Worm (Caenorhabditis elegans): ENCODE data around the gene K08D8.3.

DNA sequence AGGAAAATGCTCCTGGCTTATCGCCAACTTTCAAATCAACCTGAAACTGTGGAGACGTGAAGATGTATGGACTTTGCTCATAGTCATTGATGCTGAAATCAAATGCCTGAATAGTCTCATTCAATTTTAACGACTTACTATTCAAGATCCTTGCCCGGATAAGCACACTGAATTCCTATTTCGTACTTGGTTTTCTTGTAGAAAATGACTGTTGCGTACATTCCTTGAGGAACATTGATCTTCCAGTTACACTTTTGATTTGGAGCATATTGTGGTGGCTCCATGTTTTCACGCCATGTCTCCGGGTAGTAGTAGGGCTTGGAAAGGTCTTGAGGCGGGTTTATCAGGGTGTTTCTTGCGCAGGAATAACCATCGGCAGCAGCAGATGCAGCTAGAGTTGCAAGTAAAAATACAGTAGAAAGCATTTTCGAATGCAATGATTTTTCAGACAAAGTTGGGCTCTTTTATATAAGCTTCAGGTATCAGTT is 8.1 kb upstream of the K08D8.3 start, which contains the start of gene irg-6:
- TF ChIP-seq unc-86 (tag; optimal IDR thresholded peaks at IDR 0.05) = no peak
- no peak for TF ChIP-seq unc-55 (GFP tag; optimal IDR thresholded peaks at IDR 0.05)
- TF ChIP-seq ama-1 (optimal IDR thresholded peaks at IDR 0.05) = no peak
- TF ChIP-seq ceh-6 (GFP tag; optimal IDR thresholded peaks at IDR 0.05) = no peak
- no peak for TF ChIP-seq hlh-6 (tag; optimal IDR thresholded peaks at IDR 0.05)
- no peak for TF ChIP-seq pqm-1 (tag; optimal IDR thresholded peaks at IDR 0.05)
- TF ChIP-seq dmd-4 (tag; optimal IDR thresholded peaks at IDR 0.05; ENCODE audit: borderline replicate concordance) = no peak
- TF ChIP-seq ceh-31 (tag; optimal IDR thresholded peaks at IDR 0.05) = no peak
- no peak for TF ChIP-seq K09A11.1 (tag; optimal IDR thresholded peaks at IDR 0.05; ENCODE audit: insufficient read depth)

Data from whole organism, late embryonic.